Worm (Caenorhabditis elegans): ENCODE data around the gene Y51H4A.25.

Gene Y51H4A.25

DNA sequence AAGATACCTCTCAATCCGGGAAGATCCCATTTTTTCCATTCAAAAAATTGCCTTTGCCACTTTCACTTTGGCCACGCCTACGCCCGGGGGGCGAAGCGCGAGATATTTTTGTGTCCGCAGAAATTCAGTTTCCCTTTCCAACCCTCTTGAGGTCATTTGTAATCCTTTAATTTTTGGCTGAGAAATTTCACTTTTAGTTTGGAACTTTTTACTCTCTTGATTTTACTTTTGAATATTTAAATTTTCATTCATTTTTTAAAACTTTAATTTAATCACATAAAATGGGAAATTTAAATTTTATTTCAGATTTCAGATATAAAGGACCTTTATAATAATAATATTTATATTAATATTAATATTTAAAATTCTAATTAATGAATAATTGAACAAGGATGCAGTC lies 39.3 kb downstream of the Y51H4A.25 start, which contains the start of gene Y43D4A.5:
Gene Y43D4A.5 (plus strand): TSS at position 301 of the 400 bp plus-strand sequence.
- TF ChIP-seq nhr-76 (tag; optimal IDR thresholded peaks at IDR 0.05) (no peak), pqm-1 (tag; optimal IDR thresholded peaks at IDR 0.05) (no peak), aly-2 (tag; optimal IDR thresholded peaks at IDR 0.05) (no peak), ztf-4 (tag; optimal IDR thresholded peaks at IDR 0.05) (no peak), zag-1 (tag; optimal IDR thresholded peaks at IDR 0.05) (no peak), hmg-11 (tag; optimal IDR thresholded peaks at IDR 0.05) (no peak), nhr-67 (tag; optimal IDR thresholded peaks at IDR 0.05) (no peak), fkh-10 (GFP tag; optimal IDR thresholded peaks at IDR 0.05) (no peak), sea-2 (GFP tag; optimal IDR thresholded peaks at IDR 0.05) (no peak)

ce11 chrIV:16775925-16776324 lies 39.8 kb downstream of the Y51H4A.25 start:
- TF ChIP-seq nhr-43 (tag; optimal IDR thresholded peaks at IDR 0.05; ENCODE audit: poor library complexity, severe bottlenecking) (peak; percentile 13), pha-4 (tag; optimal IDR thresholded peaks at IDR 0.05) (no peak), nhr-67 (tag; optimal IDR thresholded peaks at IDR 0.05) (no peak), mdl-1 (tag; optimal IDR thresholded peaks at IDR 0.05) (no peak), snpc-4 (tag; optimal IDR thresholded peaks at IDR 0.05) (peak; percentile 39), hmg-11 (tag; optimal IDR thresholded peaks at IDR 0.05) (peak; percentile 82), fos-1 (tag; optimal IDR thresholded peaks at IDR 0.05) (no peak), fkh-2 (tag; optimal IDR thresholded peaks at IDR 0.05) (no peak), aly-2 (tag; optimal IDR thresholded peaks at IDR 0.05) (no peak), eor-1 (tag; optimal IDR thresholded peaks at IDR 0.05) (no peak), tbx-2 (tag; optimal IDR thresholded peaks at IDR 0.05) (peak; percentile 7), egl-27 (tag; optimal IDR thresholded peaks at IDR 0.05) (no peak), nhr-25 (tag; optimal IDR thresholded peaks at IDR 0.05) (no peak), pqm-1 (tag; optimal IDR thresholded peaks at IDR 0.05) (no peak), fkh-10 (GFP tag; optimal IDR thresholded peaks at IDR 0.05) (no peak), ceh-82 (tag; optimal IDR thresholded peaks at IDR 0.05) (no peak), lin-15B (tag; optimal IDR thresholded peaks at IDR 0.05) (no peak), nhr-76 (tag; optimal IDR thresholded peaks at IDR 0.05) (no peak), nhr-237 (tag; optimal IDR thresholded peaks at IDR 0.05) (no peak), ceh-16 (tag; optimal IDR thresholded peaks at IDR 0.05) (no peak), skn-1 (tag; optimal IDR thresholded peaks at IDR 0.05) (no peak), nhr-11 (tag; optimal IDR thresholded peaks at IDR 0.05) (no peak), lsy-12 (tag; optimal IDR thresholded peaks at IDR 0.05) (no peak), jun-1 (tag; optimal IDR thresholded peaks at IDR 0.05) (no peak), elt-1 (tag; optimal IDR thresholded peaks at IDR 0.05) (no peak), unc-39 (tag; optimal IDR thresholded peaks at IDR 0.05) (no peak), unc-62 (GFP tag; optimal IDR thresholded peaks at IDR 0.05) (no peak), elt-3 (tag; optimal IDR thresholded peaks at IDR 0.05) (no peak), nfya-1 (tag; optimal IDR thresholded peaks at IDR 0.05; ENCODE audit: insufficient read depth) (no peak), R02D3.7 (tag; optimal IDR thresholded peaks at IDR 0.05) (no peak), sea-2 (GFP tag; optimal IDR thresholded peaks at IDR 0.05) (no peak), nhr-28 (tag; optimal IDR thresholded peaks at IDR 0.05) (no peak), ZK546.5 (tag; optimal IDR thresholded peaks at IDR 0.05) (no peak), nhr-12 (tag; optimal IDR thresholded peaks at IDR 0.05) (no peak), ztf-11 (tag; optimal IDR thresholded peaks at IDR 0.05) (no peak), ceh-9 (tag; optimal IDR thresholded peaks at IDR 0.05) (no peak), daf-12 (tag; optimal IDR thresholded peaks at IDR 0.05) (no peak), ztf-4 (tag; optimal IDR thresholded peaks at IDR 0.05) (no peak), nhr-77 (tag; optimal IDR thresholded peaks at IDR 0.05) (no peak), ama-1 (optimal IDR thresholded peaks at IDR 0.05) (no peak), elt-2 (tag; optimal IDR thresholded peaks at IDR 0.05) (peak; percentile 30), mml-1 (tag; optimal IDR thresholded peaks at IDR 0.05) (no peak), egl-5 (tag; optimal IDR thresholded peaks at IDR 0.05) (no peak), zag-1 (tag; optimal IDR thresholded peaks at IDR 0.05) (no peak), nhr-23 (tag; optimal IDR thresholded peaks at IDR 0.05) (no peak), ceh-28 (tag; optimal IDR thresholded peaks at IDR 0.05) (no peak), lin-39 (tag; optimal IDR thresholded peaks at IDR 0.05) (peak; percentile 3)

Data from whole organism, L3 larva.